Fruit fly (Drosophila melanogaster) whole organism, embryonic: ENCODE results near the gene papi.

Experiments used
- Antp ChIP-seq: fragments of 200-800 bp; sonication (Bioruptor generic); optimal IDR thresholded peaks from 3 replicates; lab custom pipeline; 2016; ENCODE audit warnings: missing biosample characterization, missing genetic modification characterization
- B-H1 ChIP-seq: fragments of 200-800 bp; sonication (Bioruptor generic); IDR thresholded peaks from 3 replicates; pipeline ENCODE4 v1.3.6; 2022; ENCODE audit warnings: missing biosample characterization, missing genetic modification characterization
- Bdp1 ChIP-seq: fragments of 200-800 bp; sonication (Bioruptor generic); optimal IDR thresholded peaks from 3 replicates; lab custom pipeline; 2016; ENCODE audit warnings: missing biosample characterization, missing genetic modification characterization
- BtbVII ChIP-seq: fragments of 200-800 bp; sonication (Bioruptor generic); optimal IDR thresholded peaks from 3 replicates; lab custom pipeline; 2017; ENCODE audit warnings: missing biosample characterization, mild to moderate bottlenecking, missing genetic modification characterization
- Bteb2 ChIP-seq: fragments of 200-800 bp; sonication (Bioruptor generic); optimal IDR thresholded peaks from 2 replicates; lab custom pipeline; 2016; ENCODE audit warnings: missing biosample characterization, missing genetic modification characterization
- CG1024 ChIP-seq: fragments of 200-800 bp; sonication (Bioruptor generic); IDR thresholded peaks from 2 replicates; pipeline ENCODE4 v1.3.6; 2022; ENCODE audit warnings: missing biosample characterization, missing genetic modification characterization
- CG10959 ChIP-seq: fragments of 200-800 bp; sonication (Bioruptor generic); IDR thresholded peaks from 2 replicates; pipeline ENCODE4 v1.3.6; 2022; ENCODE audit warnings: missing biosample characterization, missing genetic modification characterization
- CG12769 ChIP-seq: fragments of 200-800 bp; sonication (Bioruptor generic); optimal IDR thresholded peaks from 2 replicates; lab custom pipeline; 2019; ENCODE audit warnings: missing biosample characterization, mild to moderate bottlenecking, missing genetic modification characterization, moderate library complexity
- CG13123 ChIP-seq: fragments of 200-800 bp; sonication (Bioruptor generic); optimal IDR thresholded peaks from 2 replicates; lab custom pipeline; 2016; ENCODE audit warnings: missing biosample characterization, missing genetic modification characterization
- CG13296 ChIP-seq: fragments of 200-800 bp; sonication (Bioruptor generic); optimal IDR thresholded peaks from 3 replicates; lab custom pipeline; 2018; ENCODE audit warnings: missing biosample characterization, mild to moderate bottlenecking, missing genetic modification characterization
- CG13894 ChIP-seq: fragments of 200-800 bp; sonication (Bioruptor generic); optimal IDR thresholded peaks from 3 replicates; lab custom pipeline; 2018; ENCODE audit warnings: missing biosample characterization, mild to moderate bottlenecking, missing genetic modification characterization, moderate library complexity
- CG1603 ChIP-seq: fragments of 200-800 bp; sonication (Bioruptor generic); optimal IDR thresholded peaks from 2 replicates; lab custom pipeline; 2019; ENCODE audit warnings: missing biosample characterization, mild to moderate bottlenecking, missing genetic modification characterization, moderate library complexity
- CG17186 ChIP-seq: fragments of 200-800 bp; sonication (Bioruptor generic); optimal IDR thresholded peaks from 3 replicates; lab custom pipeline; 2017; ENCODE audit warnings: missing biosample characterization, missing genetic modification reagents, missing genetic modification characterization
- CG2120 ChIP-seq: fragments of 200-800 bp; sonication (Bioruptor generic); optimal IDR thresholded peaks from 3 replicates; lab custom pipeline; 2016; ENCODE audit warnings: missing biosample characterization, missing genetic modification characterization
- CG2202 ChIP-seq: fragments of 200-800 bp; sonication (Bioruptor generic); optimal IDR thresholded peaks from 2 replicates; lab custom pipeline; 2018; ENCODE audit warnings: missing biosample characterization, mild to moderate bottlenecking, missing genetic modification characterization
- CG31365 ChIP-seq: fragments of 200-800 bp; sonication (Bioruptor generic); optimal IDR thresholded peaks from 2 replicates; lab custom pipeline; 2018; ENCODE audit warnings: missing biosample characterization, mild to moderate bottlenecking, missing genetic modification characterization
- CG32532 ChIP-seq: fragments of 200-800 bp; sonication (Bioruptor generic); IDR thresholded peaks from 2 replicates; pipeline ENCODE4 v1.3.6; 2022; ENCODE audit warnings: missing biosample characterization, missing genetic modification characterization
- CG33557 ChIP-seq: fragments of 200-800 bp; sonication (Bioruptor generic); optimal IDR thresholded peaks from 2 replicates; lab custom pipeline; 2019; ENCODE audit warnings: missing biosample characterization, mild to moderate bottlenecking, missing genetic modification characterization, moderate library complexity
- CG4404 ChIP-seq: fragments of 200-800 bp; sonication (Bioruptor generic); IDR thresholded peaks from 2 replicates; pipeline ENCODE4 v1.3.6; 2022; ENCODE audit warnings: missing biosample characterization, missing genetic modification characterization
- CG5245 ChIP-seq: fragments of 200-800 bp; sonication (Bioruptor generic); optimal IDR thresholded peaks from 3 replicates; lab custom pipeline; 2016; ENCODE audit warnings: missing biosample characterization, missing genetic modification characterization
- CG6683 ChIP-seq: fragments of 200-800 bp; sonication (Bioruptor generic); optimal IDR thresholded peaks from 2 replicates; lab custom pipeline; 2017; ENCODE audit warnings: missing biosample characterization, mild to moderate bottlenecking, missing genetic modification characterization, missing genetic modification reagents
- CG8089 ChIP-seq: fragments of 200-800 bp; sonication (Bioruptor generic); optimal IDR thresholded peaks from 3 replicates; lab custom pipeline; 2016; ENCODE audit warnings: missing biosample characterization, missing genetic modification characterization
- CG8281 ChIP-seq: fragments of 200-800 bp; sonication (Bioruptor generic); optimal IDR thresholded peaks from 2 replicates; lab custom pipeline; 2018; ENCODE audit warnings: missing biosample characterization, mild to moderate bottlenecking, missing genetic modification characterization, moderate library complexity
- CG8359 ChIP-seq: fragments of 200-800 bp; sonication (Bioruptor generic); optimal IDR thresholded peaks from 2 replicates; lab custom pipeline; 2017; ENCODE audit warnings: missing biosample characterization, mild to moderate bottlenecking, missing genetic modification characterization, borderline replicate concordance
- ERR ChIP-seq: fragments of 200-800 bp; sonication (Bioruptor generic); optimal IDR thresholded peaks from 2 replicates; lab custom pipeline; 2016; ENCODE audit warnings: missing biosample characterization, missing genetic modification characterization
- Ets65A ChIP-seq: fragments of 200-800 bp; sonication (Bioruptor generic); peaks from one replicate; lab custom pipeline; 2016; ENCODE audit warnings: missing biosample characterization, missing genetic modification characterization
- Hand ChIP-seq: fragments of 200-800 bp; sonication (Bioruptor generic); optimal IDR thresholded peaks from 2 replicates; lab custom pipeline; 2017; ENCODE audit warnings: mild to moderate bottlenecking, missing biosample characterization, missing genetic modification reagents, missing genetic modification characterization
- Hmr ChIP-seq: fragments of 200-800 bp; sonication (Bioruptor generic); optimal IDR thresholded peaks from 3 replicates; lab custom pipeline; 2017; ENCODE audit warnings: mild to moderate bottlenecking, missing biosample characterization, missing genetic modification reagents, missing genetic modification characterization
- Hr3 ChIP-seq: fragments of 200-800 bp; sonication (Bioruptor generic); optimal IDR thresholded peaks from 3 replicates; lab custom pipeline; 2016; ENCODE audit warnings: missing biosample characterization, missing genetic modification characterization
- Hr39 ChIP-seq: fragments of >200 bp; optimal IDR thresholded peaks from 2 replicates; lab custom pipeline; 2017
- Kr ChIP-seq: fragments of 200-800 bp; sonication (Bioruptor generic); optimal IDR thresholded peaks from 2 replicates; lab custom pipeline; 2017; ENCODE audit warnings: missing biosample characterization, mild to moderate bottlenecking, missing genetic modification characterization
- Myb ChIP-seq: fragments of 200-800 bp; sonication (Bioruptor generic); optimal IDR thresholded peaks from 2 replicates; lab custom pipeline; 2016; ENCODE audit warnings: missing biosample characterization, missing genetic modification characterization
- NC2β ChIP-seq: fragments of 200-800 bp; sonication (Bioruptor generic); optimal IDR thresholded peaks from 2 replicates; lab custom pipeline; 2016; ENCODE audit warnings: missing biosample characterization, missing genetic modification characterization
- Nf-YC ChIP-seq: fragments of 200-800 bp; optimal IDR thresholded peaks from 3 replicates; lab custom pipeline; 2019; ENCODE audit warnings: missing biosample characterization, mild to moderate bottlenecking, missing genetic modification characterization, moderate library complexity
- Rfx ChIP-seq: fragments of 200-800 bp; sonication (Bioruptor generic); IDR thresholded peaks from 2 replicates; pipeline ENCODE4 v1.3.6; 2022; ENCODE audit warnings: missing biosample characterization, missing genetic modification characterization
- Rx ChIP-seq: fragments of 200-800 bp; sonication (Bioruptor generic); IDR thresholded peaks from 2 replicates; pipeline ENCODE4 v1.3.6; 2022; ENCODE audit warnings: missing biosample characterization, missing genetic modification characterization
- YL-1 ChIP-seq: fragments of 200-800 bp; sonication (Bioruptor generic); optimal IDR thresholded peaks from 3 replicates; lab custom pipeline; 2017; ENCODE audit warnings: missing biosample characterization, mild to moderate bottlenecking, missing genetic modification characterization
- aop ChIP-seq: fragments of 200-800 bp; sonication (Bioruptor generic); IDR thresholded peaks from 2 replicates; pipeline ENCODE4 v1.3.6; 2022; ENCODE audit warnings: missing biosample characterization, missing genetic modification characterization
- bsh ChIP-seq, 2 experiments: fragments of 200-800 bp; sonication (Bioruptor generic); optimal IDR thresholded peaks; 2 replicates each; lab custom pipeline; 2017 to 2018; ENCODE audit warnings: mild to moderate bottlenecking in 2 of 2, missing biosample characterization in 2 of 2, missing genetic modification characterization in 2 of 2, moderate library complexity in 1 of 2
- dimm ChIP-seq: fragments of 200-800 bp; sonication (Bioruptor generic); IDR thresholded peaks from 2 replicates; pipeline ENCODE4 v1.3.6; 2022; ENCODE audit warnings: missing biosample characterization, missing genetic modification characterization
- fd3F ChIP-seq: fragments of 200-800 bp; sonication (Bioruptor generic); optimal IDR thresholded peaks from 2 replicates; lab custom pipeline; 2018; ENCODE audit warnings: missing biosample characterization, mild to moderate bottlenecking, missing genetic modification characterization, moderate library complexity
- fu2 ChIP-seq: fragments of 200-800 bp; sonication (Bioruptor generic); optimal IDR thresholded peaks from 2 replicates; lab custom pipeline; 2016; ENCODE audit warnings: missing biosample characterization, missing genetic modification characterization
- gfzf ChIP-seq: fragments of 200-800 bp; sonication (Bioruptor generic); optimal IDR thresholded peaks from 2 replicates; lab custom pipeline; 2016; ENCODE audit warnings: missing biosample characterization, mild to moderate bottlenecking, missing genetic modification characterization, moderate library complexity
- gro ChIP-seq: fragments of 200-800 bp; sonication (Bioruptor generic); optimal IDR thresholded peaks from 2 replicates; lab custom pipeline; 2016; ENCODE audit warnings: missing biosample characterization, missing genetic modification characterization
- lilli ChIP-seq: fragments of 200-800 bp; sonication (Bioruptor generic); optimal IDR thresholded peaks from 3 replicates; lab custom pipeline; 2016; ENCODE audit warnings: missing biosample characterization, missing genetic modification characterization
- odd ChIP-seq: fragments of 200-800 bp; sonication (Bioruptor generic); optimal IDR thresholded peaks from 2 replicates; lab custom pipeline; 2017; ENCODE audit warnings: missing biosample characterization, mild to moderate bottlenecking, missing genetic modification characterization
- salm ChIP-seq: fragments of 200-800 bp; sonication (Bioruptor generic); optimal IDR thresholded peaks from 2 replicates; lab custom pipeline; 2018; ENCODE audit warnings: missing biosample characterization, mild to moderate bottlenecking, missing genetic modification characterization
- sc ChIP-seq, 3 experiments: fragments of >200 bp in 2 of 3; fragments of 200-800 bp in 1 of 3; sonication (Bioruptor generic) in 1 of 3; optimal IDR thresholded peaks; 2 replicates in 2 of 3; 3 replicates in 1 of 3; lab custom pipeline; 2017; ENCODE audit warnings: mild to moderate bottlenecking in 1 of 3, missing biosample characterization in 1 of 3, missing genetic modification characterization in 1 of 3, missing genetic modification reagents in 1 of 3
- unc-4 ChIP-seq: fragments of 200-800 bp; sonication (Bioruptor generic); IDR thresholded peaks from 2 replicates; pipeline ENCODE4 v1.3.6; 2022; ENCODE audit warnings: missing biosample characterization, missing genetic modification characterization; ENCODE audit not compliant: partially characterized antibody
- wek ChIP-seq: fragments of 200-800 bp; sonication (Bioruptor generic); optimal IDR thresholded peaks from 3 replicates; lab custom pipeline; 2018; ENCODE audit warnings: missing biosample characterization, mild to moderate bottlenecking, missing genetic modification characterization, moderate library complexity

The papi gene

dm6 chr2L:2182735-2183340 is 37.7 kb upstream of the papi start (continued):
- TF ChIP-seq CG8281 = no peak
- no peak for TF ChIP-seq unc-4 (GFP tag; lab: Robert Waterston, UW)
- TF ChIP-seq Rfx (GFP tag; lab: Robert Waterston, UW) = no peak
- peak; percentile 76 for TF ChIP-seq NC2β
- TF ChIP-seq bsh (GFP tag; optimal IDR thresholded peaks at IDR 0.05; lab: Kevin White, UChicago) = peak; percentile 68 to 90
- peak; percentile 92 for TF ChIP-seq CG1603 (tag; lab: Kevin White, UChicago)
- TF ChIP-seq Bdp1 = peak; percentile 40
- no peak for TF ChIP-seq Bteb2 (GFP tag; lab: Kevin White, UChicago)
- no peak for TF ChIP-seq CG6683 (GFP tag; lab: Kevin White, UChicago)
- peak; percentile 70 for TF ChIP-seq CG8089
- TF ChIP-seq CG2202 = peak; percentile 79
- TF ChIP-seq CG4404 (GFP tag; lab: Robert Waterston, UW) = peak; percentile 92
- TF ChIP-seq Ets65A (GFP tag; lab: Kevin White, UChicago) = peak; percentile 95
- TF ChIP-seq salm (tag; lab: Kevin White, UChicago) = no peak
- TF ChIP-seq BtbVII (GFP tag; lab: Kevin White, UChicago) = no peak
- TF ChIP-seq fu2 = no peak
- no peak for TF ChIP-seq Hmr (GFP tag; lab: Kevin White, UChicago)
- TF ChIP-seq fd3F (GFP tag; lab: Kevin White, UChicago) = no peak
- no peak for TF ChIP-seq dimm (GFP tag; lab: Robert Waterston, UW)
- TF ChIP-seq Hr3 = peak; percentile 50
- TF ChIP-seq CG1024 (GFP tag; lab: Robert Waterston, UW) = peak; percentile 58
- TF ChIP-seq sc (optimal IDR thresholded peaks at IDR 0.05; lab: Kevin White, UChicago) = no peak
- TF ChIP-seq sc (GFP tag; optimal IDR thresholded peaks at IDR 0.05; lab: Kevin White, UChicago) = peak; percentile 52
- no peak for TF ChIP-seq CG12769 (tag; lab: Kevin White, UChicago)
- no peak for TF ChIP-seq CG13894 (tag; lab: Kevin White, UChicago)
- peak; percentile 52; the same call in 1 of the 2 replicates for TF ChIP-seq Rx (GFP tag; lab: Robert Waterston, UW)
- TF ChIP-seq wek (GFP tag; lab: Kevin White, UChicago) = no peak
- TF ChIP-seq odd = no peak
- peak; percentile 91 for TF ChIP-seq CG33557 (GFP tag; lab: Kevin White, UChicago)
- TF ChIP-seq Hand (GFP tag; lab: Kevin White, UChicago) = no peak
- no peak for TF ChIP-seq CG32532 (GFP tag; lab: Robert Waterston, UW)
- TF ChIP-seq Hr39 = no peak
- TF ChIP-seq CG2120 (GFP tag; lab: Kevin White, UChicago) = no peak
- no peak for TF ChIP-seq gro
- TF ChIP-seq CG13296 (GFP tag; lab: Kevin White, UChicago) = no peak
- no peak for TF ChIP-seq CG31365 (tag; lab: Kevin White, UChicago)
- no peak for TF ChIP-seq Nf-YC (tag; lab: Kevin White, UChicago)
- no peak for TF ChIP-seq YL-1
- TF ChIP-seq Kr = no peak
- TF ChIP-seq CG17186 = peak; percentile 43
- TF ChIP-seq Antp (GFP tag; lab: Kevin White, UChicago) = peak; percentile 66
- peak; percentile 47 for TF ChIP-seq lilli (GFP tag; lab: Kevin White, UChicago)
- TF ChIP-seq CG5245 (GFP tag; lab: Kevin White, UChicago) = peak; percentile 52
- peak; percentile 74 for TF ChIP-seq CG8359 (GFP tag; lab: Kevin White, UChicago)
- no peak for TF ChIP-seq ERR (GFP tag; lab: Kevin White, UChicago)
- peak; percentile 65 for TF ChIP-seq aop
- TF ChIP-seq gfzf (GFP tag; lab: Kevin White, UChicago) = no peak
- TF ChIP-seq Myb (GFP tag; lab: Kevin White, UChicago) = peak; percentile 12
- TF ChIP-seq CG13123 (GFP tag; lab: Kevin White, UChicago) = no peak
- TF ChIP-seq B-H1 = no peak
- peak; percentile 95 for TF ChIP-seq CG10959 (GFP tag; lab: Robert Waterston, UW)
